Worm (Caenorhabditis elegans): ENCODE data around the gene kgb-2.
A peak's percentile ranks its signal among the peaks of the same experiment; 100 is the strongest.

DNA sequence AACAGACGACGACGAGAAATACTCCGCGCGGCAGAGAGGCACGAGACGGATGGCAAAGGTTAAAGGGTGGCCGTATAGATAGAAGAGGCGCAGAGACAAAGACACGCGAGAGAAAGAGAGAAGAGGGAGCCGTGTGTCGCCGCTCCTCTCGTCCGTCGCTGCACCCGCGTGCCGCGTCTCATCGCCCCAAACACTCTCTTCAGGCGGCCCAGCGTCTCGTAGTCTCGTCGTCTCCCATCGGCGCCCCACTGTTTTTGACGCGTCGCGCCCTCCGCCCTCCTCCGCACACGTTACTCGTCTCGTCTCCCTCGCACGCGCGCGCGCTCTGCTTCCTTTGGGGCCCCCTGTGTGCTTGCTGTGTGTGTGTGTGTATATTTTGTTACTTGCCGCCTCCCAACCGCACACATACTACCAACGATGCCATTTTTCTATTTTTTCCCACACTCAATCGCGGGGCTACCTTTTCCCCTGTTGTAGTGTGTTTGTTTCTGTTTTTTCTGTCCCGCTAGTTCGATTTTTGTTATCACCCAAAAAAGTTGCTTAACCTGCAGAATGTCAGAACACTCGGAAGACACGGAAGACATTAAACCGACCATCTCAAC lies 30.0 kb downstream of the kgb-2 start, which contains the start of gene madf-9:
- TF ChIP-seq elt-2 (tag; optimal IDR thresholded peaks at IDR 0.05) (peak; percentile 12), pqm-1 (tag; optimal IDR thresholded peaks at IDR 0.05) (no peak), ceh-22 (tag; optimal IDR thresholded peaks at IDR 0.05) (no peak)
